Fruit fly (Drosophila melanogaster) whole organism, larva: ENCODE measurements around the gene CG10055.

ENCODE experiments used
- noc ChIP-seq: fragments of 200-800 bp; sonication (Bioruptor generic); optimal IDR thresholded peaks from 3 replicates; lab custom pipeline; 2019; ENCODE audit warnings: missing biosample characterization, mild to moderate bottlenecking, missing genetic modification characterization, moderate library complexity

Gene CG10055

dm6 chr3R:7162356-7163289 lies 23.9 kb downstream of the CG10055 start, which contains the start of gene sas:
TSS of gene sas (plus strand) at chr3R:7162808.
- TF ChIP-seq noc (tag; lab: Kevin White, UChicago): no peak

DNA sequence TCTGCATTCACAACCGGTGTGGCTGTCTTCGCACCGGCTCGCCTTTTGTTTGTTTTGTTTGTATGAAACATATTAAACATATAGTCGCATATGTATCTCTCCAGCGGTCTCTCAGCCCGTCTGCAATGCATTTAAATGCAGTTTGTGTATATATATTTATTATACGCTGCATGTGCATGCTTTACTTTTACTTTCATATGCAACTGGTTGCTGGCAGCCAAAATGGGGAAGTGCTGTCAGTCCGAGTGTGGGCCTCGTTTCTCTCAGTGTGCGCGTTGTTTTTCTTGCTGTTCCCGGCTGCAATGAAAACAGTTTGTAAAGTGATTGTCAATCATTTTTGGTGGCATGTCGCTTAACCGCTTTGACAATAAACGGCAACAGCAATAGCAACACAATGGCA lies 26.9 kb downstream of the CG10055 start:
- no peak for TF ChIP-seq noc (tag; lab: Kevin White, UChicago)

DNA sequence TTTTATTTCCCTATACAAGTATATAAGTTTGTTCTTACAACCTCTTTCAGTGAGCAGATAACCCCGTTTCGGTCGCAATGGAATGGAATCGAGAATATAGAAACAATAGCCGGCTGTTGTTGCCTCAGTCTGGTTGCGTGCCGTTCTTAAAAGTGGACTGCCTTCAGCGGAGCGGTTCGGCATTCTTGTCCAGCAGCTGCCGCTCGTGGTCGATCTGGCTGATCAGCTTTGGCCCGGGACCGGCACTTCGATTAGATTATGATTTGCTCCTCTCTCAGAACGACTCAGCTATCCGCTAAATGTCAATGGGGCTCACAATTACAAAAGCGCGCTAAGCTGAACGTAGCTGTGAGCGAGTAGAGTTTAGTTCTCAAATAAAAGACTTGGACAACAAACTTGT lies 29.4 kb downstream of the CG10055 start:
- TF ChIP-seq noc (tag; lab: Kevin White, UChicago): no peak

DNA sequence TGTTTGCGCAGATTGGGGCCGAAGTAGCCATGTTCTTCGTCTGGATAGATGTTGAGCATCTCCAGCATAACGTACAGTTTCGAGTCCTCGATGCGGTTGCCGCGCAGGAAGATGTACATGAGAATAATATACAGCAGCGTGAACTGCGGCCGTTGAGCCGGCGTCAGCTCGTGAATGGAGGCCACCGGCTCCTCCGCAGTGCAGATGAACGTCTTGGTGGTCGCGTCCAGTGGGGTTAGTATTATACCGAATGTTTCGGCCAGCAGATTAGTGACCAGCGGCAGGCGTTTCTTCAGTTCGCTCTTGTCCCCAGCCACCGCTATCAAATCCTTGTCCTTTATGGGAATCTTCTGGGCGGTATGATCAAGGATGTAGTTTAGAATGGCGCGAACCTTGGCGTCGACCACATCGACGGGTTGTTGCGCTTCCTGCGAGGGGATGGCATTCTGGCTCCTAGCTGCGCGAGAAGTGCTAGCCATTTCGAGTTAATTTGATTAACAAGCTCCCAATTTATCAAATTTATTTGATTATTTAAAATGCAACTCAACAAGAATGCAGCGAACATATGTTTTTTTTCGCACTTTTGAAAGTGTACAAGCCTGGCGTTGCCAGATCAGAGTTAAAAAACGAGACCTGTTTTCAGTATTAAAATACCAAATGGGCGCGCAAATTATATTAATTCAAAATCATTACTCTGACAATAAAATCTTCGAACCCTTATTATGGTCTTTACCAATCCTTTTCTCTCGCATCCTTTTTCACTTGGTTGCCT lies 31.7 kb downstream of the CG10055 start, which contains the start of gene MAGE:
Gene MAGE, minus strand, starts transcription at position 595 of the 772 bp plus-strand sequence.
- TF ChIP-seq noc (tag; lab: Kevin White, UChicago): no peak

- peak; percentile 39 for TF ChIP-seq noc (tag; lab: Kevin White, UChicago)
Measured at dm6 chr3R:7150544-7151406, 35.7 kb downstream of the CG10055 start, which contains the start of the genes gfzf and Sas-4. TSS of gene gfzf (minus strand) at chr3R:7150968. TSS of gene Sas-4 (plus strand) at chr3R:7151367.

DNA sequence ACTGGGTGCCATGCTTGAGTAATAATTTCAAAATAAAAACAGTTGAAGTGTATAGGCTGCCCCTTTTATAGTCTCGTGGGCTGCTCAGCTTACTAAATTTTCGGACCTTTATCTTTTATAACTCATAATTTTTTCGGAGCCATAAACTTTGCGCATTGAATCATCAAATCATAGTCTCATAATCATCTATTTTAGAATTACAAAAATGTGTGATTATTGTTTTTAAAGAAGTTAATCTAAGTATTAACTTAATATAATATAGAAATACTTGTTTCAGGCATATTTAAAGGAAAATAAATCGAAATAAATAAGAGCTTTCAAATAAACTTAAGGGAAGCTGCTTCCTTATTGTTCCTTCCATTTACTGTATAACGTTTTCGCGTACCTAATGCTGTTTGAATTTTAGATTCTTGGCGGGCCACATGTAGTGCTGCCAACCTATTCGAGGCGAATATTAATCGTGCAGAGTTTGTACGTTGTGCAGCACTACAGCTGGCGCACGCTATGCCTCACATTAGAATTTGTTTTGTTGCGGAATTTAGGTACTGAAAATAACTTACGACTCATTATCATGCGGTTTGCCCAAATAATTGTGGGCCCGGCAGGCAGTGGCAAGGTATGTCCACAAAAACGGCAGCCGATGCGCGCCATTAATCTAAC lies 42.1 kb downstream of the CG10055 start, which contains the start of the genes CG14610 and CG2656:
Gene CG14610, minus strand, starts transcription at position 51 of the 660 bp plus-strand sequence.
Gene CG2656, plus strand, starts transcription at position 480 of the 660 bp plus-strand sequence.
- TF ChIP-seq noc (tag; lab: Kevin White, UChicago): no peak

- TF ChIP-seq noc (tag; lab: Kevin White, UChicago): no peak
Measured at dm6 chr3R:7142580-7142979, 43.9 kb downstream of the CG10055 start.

DNA sequence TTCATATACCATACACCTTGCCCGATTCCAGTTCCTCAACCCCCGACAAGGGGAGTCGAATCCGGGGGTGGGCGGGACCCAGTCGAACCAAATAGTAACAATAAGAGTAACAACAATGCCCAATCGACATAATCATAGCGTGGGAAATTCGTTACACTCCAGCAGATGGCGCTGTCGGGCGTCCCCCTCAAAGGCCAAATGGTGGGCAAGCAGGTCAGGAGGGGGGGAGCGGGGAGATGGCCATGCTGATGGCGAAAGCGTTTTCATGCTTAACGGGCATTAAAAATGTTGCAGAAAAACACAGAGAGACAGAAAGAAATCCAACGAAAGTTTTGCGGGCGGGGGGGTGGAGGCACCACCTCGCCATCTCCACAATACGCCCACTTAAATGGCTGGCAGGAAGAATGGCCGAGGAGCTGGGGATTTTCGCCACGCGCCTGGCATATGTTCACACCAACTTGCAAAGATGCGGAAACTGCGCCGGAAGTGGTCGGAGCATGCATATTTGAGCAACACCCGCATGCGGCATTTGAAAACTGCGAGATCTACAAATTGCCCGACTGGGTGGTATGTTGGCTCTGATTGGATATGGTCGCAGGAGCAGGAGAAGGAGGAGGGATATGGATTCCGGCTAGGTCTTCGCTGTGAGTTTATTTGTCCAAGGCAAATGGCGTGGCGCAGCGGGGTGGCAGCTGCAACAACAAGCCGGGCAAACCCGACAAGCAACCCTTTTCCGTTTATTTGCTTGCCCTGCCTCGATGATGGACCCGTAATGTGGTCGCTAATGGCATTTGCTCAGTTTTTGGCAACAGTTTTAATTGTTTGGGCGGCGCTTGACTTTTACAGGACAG lies 47.1 kb downstream of the CG10055 start:
- TF ChIP-seq noc (tag; lab: Kevin White, UChicago): no peak

DNA sequence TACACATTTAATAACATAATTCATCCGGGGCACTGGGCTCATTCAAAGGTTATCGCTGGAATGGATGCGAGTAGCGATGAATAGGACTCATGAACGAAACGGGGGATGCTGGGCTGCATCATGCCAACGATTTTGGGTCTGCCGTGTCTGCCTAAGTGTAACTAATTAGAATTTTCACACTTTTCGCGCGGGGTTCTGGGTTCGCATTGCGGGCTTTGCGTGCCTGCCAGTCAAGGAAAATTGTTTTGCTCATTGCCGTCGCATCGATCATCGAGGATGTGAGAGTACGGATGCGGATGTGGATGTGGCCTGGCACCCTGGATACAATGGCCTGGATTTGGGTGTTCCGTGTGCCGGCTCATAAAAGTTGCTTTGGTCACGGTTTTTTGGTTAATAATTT lies 48.4 kb downstream of the CG10055 start:
- no peak for TF ChIP-seq noc (tag; lab: Kevin White, UChicago)

- no peak for TF ChIP-seq noc (tag; lab: Kevin White, UChicago)
Measured at dm6 chr3R:7137207-7137606, 49.3 kb downstream of the CG10055 start.

DNA sequence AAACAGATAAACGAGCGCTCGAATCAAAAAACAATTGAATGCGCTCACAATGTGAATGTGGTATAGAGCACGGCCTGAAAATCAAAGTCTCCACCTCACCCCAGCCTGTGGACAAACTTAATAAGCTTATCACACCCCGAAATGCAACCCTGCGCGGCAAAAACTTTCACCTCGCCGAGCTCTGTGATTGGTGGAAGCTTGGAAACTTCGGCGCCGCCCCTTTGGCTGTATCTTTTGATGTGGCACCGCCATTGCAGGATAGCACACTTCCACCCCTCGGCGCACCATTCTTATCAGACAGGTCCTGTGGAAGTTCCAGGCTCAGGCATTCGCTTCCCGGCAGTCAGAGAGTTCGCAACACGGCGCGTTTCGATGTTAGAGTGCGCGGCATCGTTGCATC lies 50.6 kb downstream of the CG10055 start, which contains the start of gene Fer1:
Gene Fer1, plus strand, starts transcription at position 326 of the 400 bp plus-strand sequence.
- no peak for TF ChIP-seq noc (tag; lab: Kevin White, UChicago)

- no peak for TF ChIP-seq noc (tag; lab: Kevin White, UChicago)
Measured at dm6 chr3R:7134715-7135505, 51.6 kb downstream of the CG10055 start.
